Worm (Caenorhabditis elegans) whole organism, late embryonic: ENCODE results near the gene W06F12.2.

ENCODE experiments used
- ama-1 ChIP-seq: fragments of 150-350 bp; optimal IDR thresholded peaks from 2 replicates; lab custom pipeline; 2014
- ceh-24 ChIP-seq: sonication (generic microtip); optimal IDR thresholded peaks from 2 replicates; lab custom pipeline; 2016; ENCODE audit warnings: mild to moderate bottlenecking, missing genetic modification characterization, missing compliant biosample characterization
- che-1 ChIP-seq: sonication (generic microtip); optimal IDR thresholded peaks from 2 replicates; lab custom pipeline; 2016; ENCODE audit warnings: mild to moderate bottlenecking, missing genetic modification characterization, missing compliant biosample characterization
- dmd-4 ChIP-seq: sonication (generic microtip); optimal IDR thresholded peaks from 2 replicates; lab custom pipeline; 2016; ENCODE audit warnings: borderline replicate concordance, missing genetic modification characterization, missing compliant biosample characterization
- elt-2 ChIP-seq: sonication (generic microtip); optimal IDR thresholded peaks from 2 replicates; lab custom pipeline; 2016; ENCODE audit warnings: missing genetic modification reagents, missing genetic modification characterization, missing compliant biosample characterization
- hlh-30 ChIP-seq: sonication (generic microtip); optimal IDR thresholded peaks from 2 replicates; lab custom pipeline; 2017; ENCODE audit warnings: antibody characterized with exemption, missing genetic modification characterization, missing compliant biosample characterization; ENCODE audit not compliant: insufficient read depth
- nfya-1 ChIP-seq: sonication (generic microtip); optimal IDR thresholded peaks from 2 replicates; lab custom pipeline; 2017; ENCODE audit warnings: missing genetic modification characterization, mild to moderate bottlenecking, missing compliant biosample characterization, antibody characterized with exemption, moderate library complexity
- nhr-11 ChIP-seq: fragments of 150-350 bp; optimal IDR thresholded peaks from 2 replicates; lab custom pipeline; 2014; ENCODE audit warnings: missing biosample characterization, missing genetic modification characterization
- odd-2 ChIP-seq: sonication (generic microtip); optimal IDR thresholded peaks from 2 replicates; lab custom pipeline; 2017; ENCODE audit warnings: antibody characterized with exemption, mild to moderate bottlenecking, missing genetic modification characterization, missing compliant biosample characterization
- syd-9 ChIP-seq: sonication (generic microtip); optimal IDR thresholded peaks from 2 replicates; lab custom pipeline; 2016; ENCODE audit warnings: mild to moderate bottlenecking, missing genetic modification characterization, moderate library complexity, missing compliant biosample characterization
- tbx-7 ChIP-seq: sonication (generic microtip); optimal IDR thresholded peaks from 2 replicates; lab custom pipeline; 2016; ENCODE audit warnings: missing genotype, missing genetic modification characterization, missing compliant biosample characterization
- unc-55 ChIP-seq: sonication (generic microtip); optimal IDR thresholded peaks from 2 replicates; lab custom pipeline; 2017; ENCODE audit warnings: missing biosample characterization, missing genetic modification reagents, missing genetic modification characterization

- no peak for TF ChIP-seq nfya-1
- TF ChIP-seq ceh-24 (tag; lab: Kevin White, UChicago), result no peak
- TF ChIP-seq che-1 (tag; lab: Kevin White, UChicago), result no peak
- no peak for TF ChIP-seq ama-1 (lab: Kevin White, UChicago)
- TF ChIP-seq nhr-11 (tag; lab: Kevin White, UChicago), result no peak
- no peak for TF ChIP-seq syd-9 (tag; lab: Kevin White, UChicago)
- TF ChIP-seq tbx-7, result no peak
- TF ChIP-seq hlh-30 (tag; lab: Kevin White, UChicago), result no peak
- TF ChIP-seq unc-55 (GFP tag; lab: Kevin White, UChicago), result no peak
- TF ChIP-seq dmd-4 (tag; lab: Kevin White, UChicago), result no peak
- no peak for TF ChIP-seq odd-2 (tag; lab: Kevin White, UChicago)
- TF ChIP-seq elt-2, result no peak
Observed at ce11 chrIII:13724018-13724892, 7.2 kb downstream of the W06F12.2 start.
